Fruit fly (Drosophila melanogaster): ENCODE results near the gene mri.

DNA sequence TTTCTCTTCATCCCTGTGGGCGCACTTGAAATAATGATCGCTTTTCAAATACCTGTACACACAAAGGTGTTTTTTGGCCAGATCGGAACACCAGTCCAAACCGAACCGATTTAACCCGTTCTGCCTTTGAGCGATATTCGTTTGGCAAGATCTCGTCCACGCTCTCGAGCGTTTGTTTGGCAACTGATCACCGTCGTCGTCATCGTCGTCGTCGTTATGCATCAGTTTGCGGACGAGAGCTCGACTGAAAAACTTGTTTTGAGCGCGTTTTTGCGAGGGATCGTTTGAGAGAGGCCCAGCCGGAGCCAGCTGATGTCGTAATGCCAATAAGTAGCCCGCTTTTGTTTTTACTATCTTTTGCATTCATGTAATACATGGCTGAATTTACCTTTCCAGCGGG is 21.5 kb upstream of the mri start:
- TF ChIP-seq Side (GFP tag; optimal IDR thresholded peaks at IDR 0.05) (no peak), Asciz (GFP tag; optimal IDR thresholded peaks at IDR 0.05) (no peak), stc (GFP tag; IDR thresholded peaks at IDR 0.05) (no peak), Gsc (GFP tag; IDR thresholded peaks at IDR 0.05) (no peak), Scr (GFP tag; IDR thresholded peaks at IDR 0.05; ENCODE audit: partially characterized antibody) (no peak), trh (GFP tag; optimal IDR thresholded peaks at IDR 0.05) (no peak)

All from whole organism, embryonic.